Fruit fly (Drosophila melanogaster) whole organism, embryonic: ENCODE measurements around the gene CG5938.

ENCODE experiments used
- B-H1 ChIP-seq: fragments of 200-800 bp; sonication (Bioruptor generic); IDR thresholded peaks from 3 replicates; pipeline ENCODE4 v1.3.6; 2022; ENCODE audit warnings: missing biosample characterization, missing genetic modification characterization
- CG11093 ChIP-seq: fragments of 200-800 bp; sonication (Bioruptor generic); IDR thresholded peaks from 3 replicates; pipeline ENCODE4 v1.3.6; 2022; ENCODE audit warnings: missing biosample characterization, missing genetic modification characterization
- CG12236 ChIP-seq: fragments of 200-800 bp; sonication (Bioruptor generic); optimal IDR thresholded peaks from 2 replicates; lab custom pipeline; 2016; ENCODE audit warnings: missing biosample characterization, missing genetic modification characterization
- CG1233 ChIP-seq: fragments of 200-800 bp; sonication (Bioruptor generic); optimal IDR thresholded peaks from 4 replicates; lab custom pipeline; 2018; ENCODE audit warnings: missing biosample characterization, mild to moderate bottlenecking, missing genetic modification characterization
- CG12391 ChIP-seq: fragments of 200-800 bp; sonication (Bioruptor generic); optimal IDR thresholded peaks from 3 replicates; lab custom pipeline; 2018; ENCODE audit warnings: missing biosample characterization, mild to moderate bottlenecking, missing genetic modification characterization, moderate library complexity
- CG14710 ChIP-seq: fragments of 200-800 bp; sonication (Bioruptor generic); optimal IDR thresholded peaks from 3 replicates; lab custom pipeline; 2019; ENCODE audit warnings: missing biosample characterization, mild to moderate bottlenecking, missing genetic modification characterization, moderate library complexity
- CG14860 ChIP-seq: fragments of 200-800 bp; sonication (Bioruptor generic); IDR thresholded peaks from 3 replicates; pipeline ENCODE4 v1.3.6; 2022; ENCODE audit warnings: missing biosample characterization, missing genetic modification characterization; ENCODE audit not compliant: partially characterized antibody
- CG14965 ChIP-seq: fragments of 200-800 bp; sonication (Bioruptor generic); optimal IDR thresholded peaks from 2 replicates; lab custom pipeline; 2016; ENCODE audit warnings: missing biosample characterization, missing genetic modification characterization, borderline replicate concordance
- CG1529 ChIP-seq: fragments of 200-800 bp; sonication (Bioruptor generic); optimal IDR thresholded peaks from 3 replicates; lab custom pipeline; 2018; ENCODE audit warnings: missing biosample characterization, missing genetic modification characterization
- CG2678 ChIP-seq: fragments of 200-800 bp; sonication (Bioruptor generic); optimal IDR thresholded peaks from 3 replicates; lab custom pipeline; 2019; ENCODE audit warnings: missing biosample characterization, mild to moderate bottlenecking, missing genetic modification characterization, moderate library complexity
- CG4328 ChIP-seq: fragments of 200-800 bp; sonication (Bioruptor generic); optimal IDR thresholded peaks from 3 replicates; lab custom pipeline; 2017; ENCODE audit warnings: missing biosample characterization, missing genetic modification reagents, missing genetic modification characterization
- CG4707 ChIP-seq: fragments of 200-800 bp; sonication (Bioruptor generic); optimal IDR thresholded peaks from 2 replicates; lab custom pipeline; 2018; ENCODE audit warnings: missing biosample characterization, mild to moderate bottlenecking, missing genetic modification characterization, moderate library complexity
- CG6175 ChIP-seq: fragments of 200-800 bp; sonication (Bioruptor generic); IDR thresholded peaks from 3 replicates; pipeline ENCODE4 v1.3.6; 2022; ENCODE audit warnings: missing biosample characterization, missing genetic modification characterization
- CG6689 ChIP-seq: fragments of 200-800 bp; sonication (Bioruptor generic); IDR thresholded peaks from 2 replicates; pipeline ENCODE4 v1.3.6; 2022; ENCODE audit warnings: missing biosample characterization, missing genetic modification characterization
- CG6813 ChIP-seq: fragments of 200-800 bp; sonication (Bioruptor generic); optimal IDR thresholded peaks from 2 replicates; lab custom pipeline; 2017; ENCODE audit warnings: missing biosample characterization, missing genetic modification characterization, mild to moderate bottlenecking, moderate library complexity, missing genetic modification reagents
- CG7372 ChIP-seq: fragments of 200-800 bp; sonication (Bioruptor generic); IDR thresholded peaks from 2 replicates; pipeline ENCODE4 v1.3.6; 2022; ENCODE audit warnings: missing biosample characterization, missing genetic modification characterization
- CG7556 ChIP-seq: fragments of 200-800 bp; sonication (Bioruptor generic); optimal IDR thresholded peaks from 2 replicates; lab custom pipeline; 2017; ENCODE audit warnings: missing biosample characterization, mild to moderate bottlenecking, missing genetic modification characterization
- CG7786 ChIP-seq: fragments of 200-800 bp; sonication (Bioruptor generic); optimal IDR thresholded peaks from 2 replicates; lab custom pipeline; 2016; ENCODE audit warnings: missing biosample characterization, missing genetic modification characterization
- CG7987 ChIP-seq: fragments of 200-800 bp; sonication (Bioruptor generic); optimal IDR thresholded peaks from 2 replicates; lab custom pipeline; 2018; ENCODE audit warnings: missing biosample characterization, mild to moderate bottlenecking, missing genetic modification characterization, moderate library complexity
- CG8478 ChIP-seq: fragments of >200 bp; optimal IDR thresholded peaks from 2 replicates; lab custom pipeline; 2018
- CG8944 ChIP-seq: fragments of 200-800 bp; sonication (Bioruptor generic); optimal IDR thresholded peaks from 3 replicates; lab custom pipeline; 2016; ENCODE audit warnings: missing biosample characterization, missing genetic modification characterization
- CG9437 ChIP-seq: fragments of 200-800 bp; sonication (Bioruptor generic); optimal IDR thresholded peaks from 2 replicates; lab custom pipeline; 2018; ENCODE audit warnings: missing biosample characterization, mild to moderate bottlenecking, missing genetic modification characterization
- CG9797 ChIP-seq: fragments of 200-800 bp; sonication (Bioruptor generic); optimal IDR thresholded peaks from 3 replicates; lab custom pipeline; 2018; ENCODE audit warnings: missing biosample characterization, mild to moderate bottlenecking, missing genetic modification characterization
- CG9817 ChIP-seq: fragments of 200-800 bp; sonication (Bioruptor generic); optimal IDR thresholded peaks from 2 replicates; lab custom pipeline; 2018; ENCODE audit warnings: missing biosample characterization, mild to moderate bottlenecking, missing genetic modification characterization, moderate library complexity
- D19B ChIP-seq: fragments of 200-800 bp; sonication (Bioruptor generic); optimal IDR thresholded peaks from 2 replicates; lab custom pipeline; 2017; ENCODE audit warnings: missing biosample characterization, mild to moderate bottlenecking, missing genetic modification characterization
- MESR4 ChIP-seq: fragments of 200-800 bp; sonication (Bioruptor generic); optimal IDR thresholded peaks from 2 replicates; lab custom pipeline; 2018; ENCODE audit warnings: missing biosample characterization, mild to moderate bottlenecking, missing genetic modification characterization, moderate library complexity
- NfI ChIP-seq: fragments of 200-800 bp; sonication (Bioruptor generic); optimal IDR thresholded peaks from 3 replicates; lab custom pipeline; 2018; ENCODE audit warnings: missing biosample characterization, mild to moderate bottlenecking, missing genetic modification characterization, moderate library complexity
- Poxn ChIP-seq: fragments of 200-800 bp; sonication (Bioruptor generic); IDR thresholded peaks from 2 replicates; pipeline ENCODE4 v1.3.6; 2022; ENCODE audit warnings: missing biosample characterization, missing genetic modification characterization
- Usf ChIP-seq: fragments of 200-800 bp; sonication (Bioruptor generic); optimal IDR thresholded peaks from 2 replicates; lab custom pipeline; 2017; ENCODE audit warnings: missing genotype, missing biosample characterization, missing genetic modification characterization
- Vsx1 ChIP-seq: fragments of 200-800 bp; sonication (Bioruptor generic); optimal IDR thresholded peaks from 2 replicates; lab custom pipeline; 2017; ENCODE audit warnings: missing biosample characterization, mild to moderate bottlenecking, missing genetic modification characterization, missing genetic modification reagents
- abd-A ChIP-seq: fragments of 200-800 bp; sonication (Bioruptor generic); optimal IDR thresholded peaks from 3 replicates; lab custom pipeline; 2019; ENCODE audit warnings: missing biosample characterization, mild to moderate bottlenecking, missing genetic modification characterization, moderate library complexity
- bigmax ChIP-seq: fragments of 200-800 bp; sonication (Bioruptor generic); optimal IDR thresholded peaks from 2 replicates; lab custom pipeline; 2018; ENCODE audit warnings: missing biosample characterization, mild to moderate bottlenecking, missing genetic modification characterization
- cg ChIP-seq: fragments of 200-800 bp; sonication (Bioruptor generic); optimal IDR thresholded peaks from 3 replicates; lab custom pipeline; 2019; ENCODE audit warnings: missing biosample characterization, mild to moderate bottlenecking, missing genetic modification characterization, moderate library complexity
- da ChIP-seq: fragments of 200-800 bp; sonication (Bioruptor generic); optimal IDR thresholded peaks from 2 replicates; lab custom pipeline; 2016; ENCODE audit warnings: missing biosample characterization, missing genetic modification characterization
- danr ChIP-seq: fragments of 200-800 bp; sonication (Bioruptor generic); IDR thresholded peaks from 2 replicates; pipeline ENCODE4 v1.3.6; 2022; ENCODE audit warnings: missing biosample characterization, missing genetic modification characterization
- dimm ChIP-seq: fragments of 200-800 bp; sonication (Bioruptor generic); IDR thresholded peaks from 2 replicates; pipeline ENCODE4 v1.3.6; 2022; ENCODE audit warnings: missing biosample characterization, missing genetic modification characterization
- dmrt11E ChIP-seq: fragments of 200-800 bp; sonication (Bioruptor generic); optimal IDR thresholded peaks from 3 replicates; lab custom pipeline; 2018; ENCODE audit warnings: missing biosample characterization, mild to moderate bottlenecking, missing genetic modification characterization, moderate library complexity
- exex ChIP-seq: fragments of 200-800 bp; sonication (Bioruptor generic); optimal IDR thresholded peaks from 4 replicates; lab custom pipeline; 2018; ENCODE audit warnings: missing biosample characterization, mild to moderate bottlenecking, missing genetic modification characterization, moderate library complexity
- eyg ChIP-seq: fragments of 200-800 bp; sonication (Bioruptor generic); optimal IDR thresholded peaks from 3 replicates; lab custom pipeline; 2016; ENCODE audit warnings: missing biosample characterization, missing genetic modification characterization
- fu2 ChIP-seq: fragments of 200-800 bp; sonication (Bioruptor generic); optimal IDR thresholded peaks from 2 replicates; lab custom pipeline; 2016; ENCODE audit warnings: missing biosample characterization, missing genetic modification characterization
- hb ChIP-seq: fragments of 200-800 bp; sonication (Bioruptor generic); IDR thresholded peaks from 3 replicates; pipeline ENCODE4 v1.3.6; 2022; ENCODE audit warnings: missing biosample characterization, missing genetic modification characterization; ENCODE audit not compliant: partially characterized antibody
- her ChIP-seq: fragments of 200-800 bp; sonication (Bioruptor generic); optimal IDR thresholded peaks from 2 replicates; lab custom pipeline; 2016; ENCODE audit warnings: missing biosample characterization, missing genetic modification characterization
- hth ChIP-seq: fragments of >200 bp; optimal IDR thresholded peaks from 2 replicates; lab custom pipeline; 2017; ENCODE audit warnings: inconsistent platforms
- lbe ChIP-seq: fragments of 200-800 bp; sonication (Bioruptor generic); optimal IDR thresholded peaks from 2 replicates; lab custom pipeline; 2016; ENCODE audit warnings: missing biosample characterization, mild to moderate bottlenecking, missing genetic modification characterization
- mld ChIP-seq: fragments of 200-800 bp; sonication (Bioruptor generic); IDR thresholded peaks from 3 replicates; pipeline ENCODE4 v1.3.6; 2022; ENCODE audit warnings: missing biosample characterization, missing genetic modification characterization; ENCODE audit not compliant: partially characterized antibody
- nau ChIP-seq: fragments of 200-800 bp; sonication (Bioruptor generic); optimal IDR thresholded peaks from 3 replicates; lab custom pipeline; 2017; ENCODE audit warnings: missing biosample characterization, mild to moderate bottlenecking, missing genetic modification characterization, missing genetic modification reagents
- prd ChIP-seq, 3 experiments: fragments of >200 bp in 2 of 3; fragments of 200-800 bp in 1 of 3; sonication (Bioruptor generic) in 1 of 3; optimal IDR thresholded peaks in 2 of 3; IDR thresholded peaks in 1 of 3; 2 replicates in 2 of 3; 3 replicates in 1 of 3; pipeline versions ENCODE4 v1.3.6 to Lab custom; 2017 to 2022; ENCODE audit warnings: missing biosample characterization in 1 of 3, missing genetic modification characterization in 1 of 3
- pros ChIP-seq: fragments of 200-800 bp; sonication (Bioruptor generic); optimal IDR thresholded peaks from 3 replicates; lab custom pipeline; 2019; ENCODE audit warnings: missing biosample characterization, mild to moderate bottlenecking, missing genetic modification characterization, moderate library complexity
- toy ChIP-seq: fragments of 200-800 bp; sonication (Bioruptor generic); IDR thresholded peaks from 2 replicates; pipeline ENCODE4 v1.3.6; 2022; ENCODE audit warnings: missing biosample characterization, missing genetic modification characterization
- vvl ChIP-seq: fragments of 200-800 bp; sonication (Bioruptor generic); IDR thresholded peaks from 2 replicates; pipeline ENCODE4 v1.3.6; 2022; ENCODE audit warnings: missing biosample characterization, missing genetic modification characterization

The CG5938 gene

dm6 chr3R:27282286-27282685, 7.7 kb downstream of the CG5938 start, which contains the start of gene mrt (continued):
- TF ChIP-seq CG6175 (GFP tag; lab: Robert Waterston, UW), result no peak; the same call in 2 of the 3 replicates
- TF ChIP-seq hb (GFP tag; lab: Robert Waterston, UW), result no peak
- peak; percentile 61 for TF ChIP-seq her (GFP tag; lab: Kevin White, UChicago)
- TF ChIP-seq vvl (GFP tag; lab: Robert Waterston, UW), result peak; percentile 35
- TF ChIP-seq CG1233 (GFP tag; lab: Kevin White, UChicago), result peak; percentile 33
- peak; percentile 16 for TF ChIP-seq CG9437 (GFP tag; lab: Kevin White, UChicago)
- TF ChIP-seq CG7556 (GFP tag; lab: Kevin White, UChicago), result peak; percentile 61
- TF ChIP-seq mld (GFP tag; lab: Robert Waterston, UW), result no peak
- TF ChIP-seq CG4707, result no peak
- peak; percentile 55 for TF ChIP-seq CG7786
- TF ChIP-seq CG14965 (GFP tag; lab: Kevin White, UChicago), result no peak
- no peak for TF ChIP-seq CG14860 (GFP tag; lab: Robert Waterston, UW)
- peak; percentile 55 for TF ChIP-seq fu2 (GFP tag; lab: Kevin White, UChicago)
- no peak for TF ChIP-seq abd-A
- no peak for TF ChIP-seq CG12236 (GFP tag; lab: Kevin White, UChicago)
- no peak for TF ChIP-seq CG11093 (GFP tag; lab: Robert Waterston, UW)
- TF ChIP-seq exex (tag; lab: Kevin White, UChicago), result no peak
- TF ChIP-seq dmrt11E (tag; lab: Kevin White, UChicago), result peak; percentile 15
- TF ChIP-seq CG12391 (tag; lab: Kevin White, UChicago), result peak; percentile 64
- TF ChIP-seq CG1529 (GFP tag; lab: Kevin White, UChicago), result no peak
- peak; percentile 29 for TF ChIP-seq CG6813 (GFP tag; lab: Kevin White, UChicago)
- TF ChIP-seq CG6689 (GFP tag; lab: Robert Waterston, UW), result 0 out of 2 replicates have a peak, but pooled peaks have one; percentile 28
- peak; percentile 76 for TF ChIP-seq CG2678
- no peak for TF ChIP-seq Vsx1
- no peak for TF ChIP-seq cg (GFP tag; lab: Kevin White, UChicago)
- TF ChIP-seq bigmax, result no peak
- peak; percentile 54 for TF ChIP-seq CG9817 (tag; lab: Kevin White, UChicago)
- no peak for TF ChIP-seq CG9797
- TF ChIP-seq dimm (GFP tag; lab: Robert Waterston, UW), result no peak
- TF ChIP-seq pros (GFP tag; lab: Kevin White, UChicago), result no peak
- TF ChIP-seq CG14710 (tag; lab: Kevin White, UChicago), result peak; percentile 4
- TF ChIP-seq MESR4 (GFP tag; lab: Kevin White, UChicago), result no peak
- peak; percentile 6 for TF ChIP-seq Usf (GFP tag; lab: Kevin White, UChicago)
- TF ChIP-seq da (GFP tag; lab: Kevin White, UChicago), result peak; percentile 6
- TF ChIP-seq nau, result peak; percentile 23
- no peak for TF ChIP-seq toy (GFP tag; lab: Robert Waterston, UW)
- no peak for TF ChIP-seq Poxn (GFP tag; lab: Robert Waterston, UW)
- no peak for TF ChIP-seq danr (GFP tag; lab: Robert Waterston, UW)
- TF ChIP-seq CG8944 (GFP tag; lab: Kevin White, UChicago), result peak; percentile 12
- no peak for TF ChIP-seq prd (optimal IDR thresholded peaks at IDR 0.05; lab: Kevin White, UChicago)
- TF ChIP-seq prd (GFP tag; IDR thresholded peaks at IDR 0.05; lab: Robert Waterston, UW), result peak; percentile 42; the same call in 2 of the 3 replicates
- TF ChIP-seq CG4328, result peak; percentile 42
- TF ChIP-seq eyg (GFP tag; lab: Kevin White, UChicago), result no peak
- peak; percentile 73 for TF ChIP-seq CG7987 (GFP tag; lab: Kevin White, UChicago)
- TF ChIP-seq NfI, result peak; percentile 55
- no peak for TF ChIP-seq CG8478 (lab: Kevin White, UChicago)
- no peak for TF ChIP-seq hth
- TF ChIP-seq lbe (GFP tag; lab: Kevin White, UChicago), result no peak
- TF ChIP-seq CG7372 (GFP tag; lab: Robert Waterston, UW), result 0 out of 2 replicates have a peak, but pooled peaks have one; percentile 46
- peak; percentile 14; the same call in 1 of the 3 replicates for TF ChIP-seq B-H1
- TF ChIP-seq D19B (GFP tag; lab: Kevin White, UChicago), result peak; percentile 60
